Worm (Caenorhabditis elegans) whole organism, young adult: ENCODE results near the gene F26F12.5.

Source experiments
- ceh-100 ChIP-seq: fragments of 200-800 bp; sonication (Bioruptor generic); IDR thresholded peaks from 2 replicates; pipeline ENCODE4 v1.3.6; 2022; ENCODE audit warnings: missing genetic modification reagents, missing genetic modification characterization, missing compliant biosample characterization
- nfyb-1 ChIP-seq: fragments of 200-800 bp; sonication (Bioruptor generic); IDR thresholded peaks from 2 replicates; pipeline ENCODE4 v1.3.6; 2022; ENCODE audit warnings: missing genetic modification reagents, missing genetic modification characterization, missing compliant biosample characterization
- snpc-4 ChIP-seq, 5 experiments: fragments of 150-350 bp in 1 of 5; sonication (generic microtip) in 4 of 5; optimal IDR thresholded peaks; 2 replicates each; lab custom pipeline; 2014 to 2018; ENCODE audit warnings: missing genetic modification characterization in 5 of 5, missing biosample characterization in 3 of 5, antibody characterized with exemption in 2 of 5, mild to moderate bottlenecking in 2 of 5, missing compliant biosample characterization in 2 of 5, missing genotype in 2 of 5, moderate library complexity in 2 of 5, missing genetic modification reagents in 1 of 5
- unc-62 ChIP-seq: fragments of 150-350 bp; optimal IDR thresholded peaks from 2 replicates; lab custom pipeline; 2014; ENCODE audit warnings: missing biosample characterization, missing genetic modification reagents, missing genetic modification characterization

DNA sequence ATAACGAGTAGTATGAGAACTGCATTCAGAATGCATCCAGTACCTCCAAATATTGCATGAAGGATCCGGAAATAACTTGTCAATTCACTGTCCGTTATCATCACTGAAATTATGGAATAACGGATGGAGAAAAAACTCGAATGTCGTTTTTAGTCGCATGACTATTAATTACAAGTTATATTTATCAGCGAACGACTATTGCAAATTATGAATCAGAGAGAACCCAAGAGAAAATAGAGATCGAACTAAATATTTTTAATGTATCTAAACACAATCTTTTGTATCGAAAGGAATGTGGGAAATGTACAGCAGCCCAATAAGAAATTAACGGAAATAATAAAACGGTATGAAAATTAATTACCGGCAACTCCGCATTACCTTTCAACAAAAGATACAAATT is 35.0 kb upstream of the F26F12.5 start, which contains the start of gene srd-16:
- TF ChIP-seq nfyb-1 (GFP tag; lab: Robert Waterston, UW): no peak
- TF ChIP-seq unc-62 (GFP tag; lab: Kevin White, UChicago): no peak
- TF ChIP-seq ceh-100 (GFP tag; lab: Robert Waterston, UW): no peak
- TF ChIP-seq snpc-4 (GFP tag; optimal IDR thresholded peaks at IDR 0.05; lab: Kevin White, UChicago): no peak
- TF ChIP-seq snpc-4 (tag; optimal IDR thresholded peaks at IDR 0.05; lab: Kevin White, UChicago): no peak
